Fruit fly (Drosophila melanogaster): ENCODE measurements around the gene CG5131.

The CG5131 gene

dm6 chr2L:17484174-17484573 lies at the start of gene CG5131, which contains the start of gene GCS2beta:
Gene CG5131 (plus strand): TSS chr2L:17484501.
Gene GCS2beta (minus strand): TSS chr2L:17484307.
- TF ChIP-seq fd96Ca (GFP tag; IDR thresholded peaks at IDR 0.05) = peak; percentile 96
- TF ChIP-seq Pif1A (GFP tag; optimal IDR thresholded peaks at IDR 0.05) = peak; percentile 93
- peak; percentile 77 for TF ChIP-seq Pif1B (GFP tag; optimal IDR thresholded peaks at IDR 0.05)
- peak; percentile 75 for TF ChIP-seq CG8159 (tag; optimal IDR thresholded peaks at IDR 0.05)
- peak; percentile 23 for TF ChIP-seq D1 (tag; optimal IDR thresholded peaks at IDR 0.05)
- peak; percentile 88 for TF ChIP-seq CG32121 (GFP tag; IDR thresholded peaks at IDR 0.05)
- TF ChIP-seq CG10348 (GFP tag; IDR thresholded peaks at IDR 0.05) = peak; percentile 84
- peak; percentile 78 for TF ChIP-seq CG9948 (tag; optimal IDR thresholded peaks at IDR 0.05)
- peak; percentile 56 for TF ChIP-seq gl (tag; optimal IDR thresholded peaks at IDR 0.05)
- TF ChIP-seq CG17806 (tag; optimal IDR thresholded peaks at IDR 0.05) = peak; percentile 76
- peak; percentile 84 for TF ChIP-seq CG15710 (tag; optimal IDR thresholded peaks at IDR 0.05)
- TF ChIP-seq Ets98B (GFP tag; IDR thresholded peaks at IDR 0.05) = peak; percentile 92
- peak; percentile 76 for TF ChIP-seq CG34367 (tag; optimal IDR thresholded peaks at IDR 0.05)
- no peak for TF ChIP-seq CG13204 (GFP tag; optimal IDR thresholded peaks at IDR 0.05)
- TF ChIP-seq CG8301 (tag; optimal IDR thresholded peaks at IDR 0.05) = peak; percentile 83
- peak; percentile 88 for TF ChIP-seq Snoo (tag; optimal IDR thresholded peaks at IDR 0.05)
- peak; percentile 96 for TF ChIP-seq CG4496 (GFP tag; IDR thresholded peaks at IDR 0.05)
- TF ChIP-seq CG14655 (GFP tag; optimal IDR thresholded peaks at IDR 0.05) = peak; percentile 82
- TF ChIP-seq CG12605 (GFP tag; IDR thresholded peaks at IDR 0.05) = 0 out of 2 replicates have a peak, but pooled peaks have one; percentile 40
- TF ChIP-seq rn (GFP tag; IDR thresholded peaks at IDR 0.05) = peak; percentile 91
- no peak for TF ChIP-seq EcR (GFP tag; optimal IDR thresholded peaks at IDR 0.05)

DNA sequence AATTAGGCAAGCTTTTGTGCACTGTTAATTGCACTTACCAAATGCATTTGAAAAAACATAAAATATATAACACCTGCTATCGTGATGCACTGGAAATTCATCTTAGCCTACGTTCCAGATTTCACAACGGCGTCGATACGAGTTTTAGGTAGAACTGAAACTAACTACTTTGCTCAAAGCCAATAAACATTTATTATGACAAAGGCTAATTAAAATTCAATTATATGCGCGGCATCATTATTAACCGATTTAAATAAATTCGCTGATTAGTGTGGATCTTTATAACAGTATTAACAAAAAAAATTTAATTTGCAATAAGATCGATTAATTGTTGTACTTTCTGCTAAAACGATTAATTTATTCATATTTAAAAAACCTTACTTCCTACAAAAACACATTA lies 47.8 kb upstream of the CG5131 start, which contains the start of gene CG33928:
TSS of gene CG33928 (minus strand) at position 101 of the 400 bp plus-strand sequence.
- TF ChIP-seq CG34367 (tag; optimal IDR thresholded peaks at IDR 0.05) = no peak

dm6 chr2L:17437594-17437993 lies 46.7 kb upstream of the CG5131 start:
- no peak for TF ChIP-seq Snoo (tag; optimal IDR thresholded peaks at IDR 0.05)
- TF ChIP-seq Pif1A (GFP tag; optimal IDR thresholded peaks at IDR 0.05) = no peak
- no peak for TF ChIP-seq CG14655 (GFP tag; optimal IDR thresholded peaks at IDR 0.05)
- TF ChIP-seq D1 (tag; optimal IDR thresholded peaks at IDR 0.05) = no peak
- no peak for TF ChIP-seq CG12605 (GFP tag; IDR thresholded peaks at IDR 0.05)
- no peak for TF ChIP-seq CG4496 (GFP tag; IDR thresholded peaks at IDR 0.05)
- TF ChIP-seq rn (GFP tag; IDR thresholded peaks at IDR 0.05) = no peak
- TF ChIP-seq CG10348 (GFP tag; IDR thresholded peaks at IDR 0.05) = no peak
- TF ChIP-seq CG9948 (tag; optimal IDR thresholded peaks at IDR 0.05) = no peak
- no peak for TF ChIP-seq CG17806 (tag; optimal IDR thresholded peaks at IDR 0.05)
- no peak for TF ChIP-seq gl (tag; optimal IDR thresholded peaks at IDR 0.05)
- TF ChIP-seq CG8301 (tag; optimal IDR thresholded peaks at IDR 0.05) = no peak

- TF ChIP-seq gl (tag; optimal IDR thresholded peaks at IDR 0.05) (no peak), CG34367 (tag; optimal IDR thresholded peaks at IDR 0.05) (no peak), CG15710 (tag; optimal IDR thresholded peaks at IDR 0.05) (no peak), CG12605 (GFP tag; IDR thresholded peaks at IDR 0.05) (no peak), EcR (GFP tag; optimal IDR thresholded peaks at IDR 0.05) (no peak), D1 (tag; optimal IDR thresholded peaks at IDR 0.05) (no peak), fd96Ca (GFP tag; IDR thresholded peaks at IDR 0.05) (no peak), CG10348 (GFP tag; IDR thresholded peaks at IDR 0.05) (no peak)
Observed at dm6 chr2L:17447071-17447470, 37.2 kb upstream of the CG5131 start.

- peak; percentile 53; the same call in 2 of the 3 replicates for TF ChIP-seq CG4496 (GFP tag; IDR thresholded peaks at IDR 0.05)
- TF ChIP-seq rn (GFP tag; IDR thresholded peaks at IDR 0.05) = no peak
- TF ChIP-seq CG32121 (GFP tag; IDR thresholded peaks at IDR 0.05) = 0 out of 2 replicates have a peak, but pooled peaks have one; percentile 27
- TF ChIP-seq gl (tag; optimal IDR thresholded peaks at IDR 0.05) = no peak
Observed at dm6 chr2L:17448435-17448834, 35.9 kb upstream of the CG5131 start.

DNA sequence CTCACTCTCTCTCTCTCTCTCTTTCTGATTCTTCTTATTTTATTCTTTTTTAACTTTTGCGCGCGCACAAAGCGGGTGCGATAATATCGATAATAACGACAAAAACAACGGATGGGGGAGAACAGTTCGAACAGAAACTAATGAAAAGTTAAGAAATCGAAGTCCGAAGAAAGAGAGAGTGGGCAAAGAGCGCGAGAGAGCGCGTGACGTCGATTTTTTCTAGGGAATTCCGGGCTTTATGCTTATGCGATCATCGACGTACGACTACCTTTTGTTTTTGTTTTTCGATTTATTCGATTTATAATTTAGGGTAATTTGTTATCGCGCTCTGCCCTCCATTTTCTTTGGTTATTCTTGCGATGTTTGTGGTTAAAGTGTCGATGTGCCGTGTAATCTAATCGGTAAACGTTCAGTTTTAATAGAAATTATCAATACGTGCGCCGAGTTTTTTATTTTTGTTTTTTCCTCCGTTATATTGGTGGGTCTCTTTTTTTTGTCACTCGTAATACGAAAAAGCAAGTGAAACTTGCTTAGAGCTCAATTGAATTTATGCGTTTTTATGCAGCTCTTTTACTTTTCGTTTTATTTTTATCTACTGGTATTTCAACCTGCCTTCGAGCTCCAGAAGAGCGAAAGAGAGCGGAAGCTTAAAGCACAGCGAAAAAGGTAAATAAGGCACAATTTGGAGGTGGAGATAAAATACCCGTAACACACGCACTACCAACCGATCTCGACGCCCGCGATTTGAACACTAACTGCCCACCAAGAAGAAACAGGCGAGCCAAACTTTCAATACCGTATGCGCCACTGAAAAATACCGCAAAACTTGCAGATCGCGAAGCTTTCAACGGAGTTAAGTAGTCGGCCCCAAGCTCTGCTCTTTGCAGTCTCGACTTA lies 34.4 kb upstream of the CG5131 start, which contains the start of gene dl:
TSS of gene dl (minus strand) at position 757 of the 897 bp plus-strand sequence.
- TF ChIP-seq D1 (tag; optimal IDR thresholded peaks at IDR 0.05) = no peak
- peak; percentile 62; the same call in 1 of the 2 replicates for TF ChIP-seq CG12605 (GFP tag; IDR thresholded peaks at IDR 0.05)
- no peak for TF ChIP-seq CG10348 (GFP tag; IDR thresholded peaks at IDR 0.05)
- TF ChIP-seq CG8301 (tag; optimal IDR thresholded peaks at IDR 0.05) = peak; percentile 68
- peak; percentile 68 for TF ChIP-seq CG32121 (GFP tag; IDR thresholded peaks at IDR 0.05)
- TF ChIP-seq Snoo (tag; optimal IDR thresholded peaks at IDR 0.05) = no peak
- TF ChIP-seq Pif1B (GFP tag; optimal IDR thresholded peaks at IDR 0.05) = peak; percentile 50
- no peak for TF ChIP-seq CG34367 (tag; optimal IDR thresholded peaks at IDR 0.05)
- TF ChIP-seq CG9948 (tag; optimal IDR thresholded peaks at IDR 0.05) = peak; percentile 31
- peak; percentile 33; the same call in 2 of the 3 replicates for TF ChIP-seq CG4496 (GFP tag; IDR thresholded peaks at IDR 0.05)
- peak; percentile 14 for TF ChIP-seq gl (tag; optimal IDR thresholded peaks at IDR 0.05)
- TF ChIP-seq rn (GFP tag; IDR thresholded peaks at IDR 0.05) = peak; percentile 62
- peak; percentile 22 for TF ChIP-seq EcR (GFP tag; optimal IDR thresholded peaks at IDR 0.05)
- peak; percentile 43 for TF ChIP-seq Ets98B (GFP tag; IDR thresholded peaks at IDR 0.05)
- peak; percentile 77 for TF ChIP-seq fd96Ca (GFP tag; IDR thresholded peaks at IDR 0.05)
- TF ChIP-seq CG14655 (GFP tag; optimal IDR thresholded peaks at IDR 0.05) = peak; percentile 69
- TF ChIP-seq CG8159 (tag; optimal IDR thresholded peaks at IDR 0.05) = no peak
- no peak for TF ChIP-seq CG13204 (GFP tag; optimal IDR thresholded peaks at IDR 0.05)
- peak; percentile 7 for TF ChIP-seq CG17806 (tag; optimal IDR thresholded peaks at IDR 0.05)
- TF ChIP-seq Pif1A (GFP tag; optimal IDR thresholded peaks at IDR 0.05) = peak; percentile 42
- peak; percentile 27 for TF ChIP-seq CG15710 (tag; optimal IDR thresholded peaks at IDR 0.05)
